Fruit fly (Drosophila melanogaster): Measurements from ENCODE around the gene Torsin.

- TF ChIP-seq Hr83 (GFP tag; optimal IDR thresholded peaks at IDR 0.05; ENCODE audit: poor library complexity, severe bottlenecking) = peak; percentile 58
- peak; percentile 82 for TF ChIP-seq CrebA (GFP tag; optimal IDR thresholded peaks at IDR 0.05; ENCODE audit: borderline replicate concordance)
- peak; percentile 98 for TF ChIP-seq br (GFP tag; optimal IDR thresholded peaks at IDR 0.05)
- TF ChIP-seq Dfd (GFP tag; optimal IDR thresholded peaks at IDR 0.05) = no peak
- peak; percentile 98 for TF ChIP-seq h (GFP tag; optimal IDR thresholded peaks at IDR 0.05)
Observed at dm6 chrX:4666650-4667360, 17.0 kb upstream of the Torsin start, which contains the start of gene CG3009.

Data from whole organism, wandering third instar larva.